Worm (Caenorhabditis elegans): ENCODE data around the gene D2062.13.

The D2062.13 gene

ce11 chrII:2656606-2657005 lies 44.2 kb downstream of the D2062.13 start, which contains the start of gene sri-47:
Gene sri-47, plus strand, starts transcription at chrII:2656906.
- TF ChIP-seq T22C8.4 (GFP tag; IDR thresholded peaks at IDR 0.05) (no peak), tab-1 (GFP tag; IDR thresholded peaks at IDR 0.05) (no peak), flt-1 (GFP tag; IDR thresholded peaks at IDR 0.05) (no peak), med-1 (GFP tag; optimal IDR thresholded peaks at IDR 0.05; ENCODE audit: insufficient read depth) (no peak), ztf-29 (GFP tag; IDR thresholded peaks at IDR 0.05) (no peak), ztf-23 (GFP tag; IDR thresholded peaks at IDR 0.05) (no peak), ref-1 (GFP tag; conservative IDR thresholded peaks at IDR 0.05) (no peak), cog-1 (tag; optimal IDR thresholded peaks at IDR 0.05) (no peak), klf-2 (GFP tag; conservative IDR thresholded peaks at IDR 0.05) (no peak)

DNA sequence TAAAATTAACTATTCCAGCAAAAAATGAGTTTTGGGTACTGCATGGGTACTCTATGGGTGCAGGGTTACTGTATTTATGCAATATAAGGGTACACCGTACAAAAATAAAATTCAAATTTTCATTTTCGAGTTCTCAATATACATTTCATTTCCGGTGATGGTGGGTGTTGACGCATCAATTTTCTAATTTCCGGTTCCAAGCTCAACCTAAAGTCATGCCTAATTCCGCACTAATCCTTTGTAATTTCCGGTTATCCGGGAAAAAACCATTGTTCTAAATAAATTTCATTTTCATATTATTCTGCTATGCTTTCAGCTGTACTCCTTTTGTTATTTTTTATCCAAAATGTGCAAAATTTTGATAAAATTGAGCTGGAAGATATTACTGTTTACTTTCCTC lies 47.0 kb downstream of the D2062.13 start, which contains the start of gene gcy-21:
TSS of gene gcy-21 (plus strand) at position 301 of the 400 bp plus-strand sequence.
- TF ChIP-seq ztf-29 (GFP tag; IDR thresholded peaks at IDR 0.05): no peak

All from whole organism, midembryonic.